Worm (Caenorhabditis elegans): Measurements from ENCODE around the gene W03C9.1.
A peak's percentile ranks its signal among the peaks of the same experiment; 100 is the strongest.

The W03C9.1 gene

ce11 chrII:11971009-11971636, 9.2 kb upstream of the W03C9.1 start:
- TF ChIP-seq sox-2 (GFP tag; IDR thresholded peaks at IDR 0.05): no peak
- TF ChIP-seq nfya-1 (tag; optimal IDR thresholded peaks at IDR 0.05): peak; percentile 70

- no peak for TF ChIP-seq Y22D7AL.16 (tag; optimal IDR thresholded peaks at IDR 0.05)
- TF ChIP-seq ref-2 (tag; optimal IDR thresholded peaks at IDR 0.05): no peak
- TF ChIP-seq tbx-7 (tag; optimal IDR thresholded peaks at IDR 0.05): no peak
- no peak for TF ChIP-seq hlh-8 (tag; optimal IDR thresholded peaks at IDR 0.05)
- TF ChIP-seq ceh-34 (tag; optimal IDR thresholded peaks at IDR 0.05): no peak
- no peak for TF ChIP-seq rnt-1 (tag; optimal IDR thresholded peaks at IDR 0.05)
- TF ChIP-seq dmd-4 (tag; optimal IDR thresholded peaks at IDR 0.05; ENCODE audit: borderline replicate concordance): no peak
Observed at ce11 chrII:11969033-11969432, 7.1 kb upstream of the W03C9.1 start.

DNA sequence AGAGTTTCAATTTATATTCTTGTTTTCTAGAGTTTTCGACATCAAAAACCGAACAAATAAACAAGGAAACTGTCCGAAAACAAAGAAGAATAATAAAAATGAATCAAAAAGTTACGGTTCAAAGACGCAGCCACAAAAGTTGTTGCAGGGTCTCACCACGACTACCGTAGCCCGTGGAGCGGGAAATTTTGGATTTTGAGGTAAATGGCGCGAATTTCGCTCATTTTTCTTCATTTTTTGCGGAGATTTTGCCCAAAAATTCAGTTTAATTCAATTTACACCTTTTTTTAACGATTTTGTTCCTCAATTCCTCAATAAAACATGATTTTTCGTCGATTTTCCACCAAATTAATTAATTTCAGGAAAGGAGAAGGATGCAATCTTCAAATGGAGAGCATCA, 6.3 kb upstream of the W03C9.1 start, which contains the start of gene mex-1:
mex-1 (plus strand) TSS at position 363 of the 400 bp plus-strand sequence.
- TF ChIP-seq syd-9 (tag; optimal IDR thresholded peaks at IDR 0.05) (no peak), ceh-34 (tag; optimal IDR thresholded peaks at IDR 0.05) (no peak), npax-4 (tag; optimal IDR thresholded peaks at IDR 0.05) (no peak), zip-5 (tag; optimal IDR thresholded peaks at IDR 0.05) (no peak), ceh-18 (tag; optimal IDR thresholded peaks at IDR 0.05) (no peak), rnt-1 (tag; optimal IDR thresholded peaks at IDR 0.05) (no peak), ama-1 (optimal IDR thresholded peaks at IDR 0.05) (no peak), hlh-15 (tag; optimal IDR thresholded peaks at IDR 0.05) (no peak), ztf-16 (tag; optimal IDR thresholded peaks at IDR 0.05) (no peak), sox-4 (tag; optimal IDR thresholded peaks at IDR 0.05) (no peak), pat-9 (tag; optimal IDR thresholded peaks at IDR 0.05) (no peak), odd-2 (tag; optimal IDR thresholded peaks at IDR 0.05) (no peak), ceh-2 (tag; optimal IDR thresholded peaks at IDR 0.05) (no peak), dmd-4 (tag; optimal IDR thresholded peaks at IDR 0.05; ENCODE audit: borderline replicate concordance) (no peak), pag-3 (tag; optimal IDR thresholded peaks at IDR 0.05; ENCODE audit: borderline replicate concordance) (no peak), T23F11.4 (GFP tag; optimal IDR thresholded peaks at IDR 0.05) (no peak)

ce11 chrII:11967507-11968127, 5.7 kb upstream of the W03C9.1 start, which contains the start of gene W03C9.5:
W03C9.5 (minus strand) TSS chrII:11967544.
- peak; percentile 98 for TF ChIP-seq pqm-1 (tag; optimal IDR thresholded peaks at IDR 0.05)
- peak; percentile 94 for TF ChIP-seq unc-86 (tag; optimal IDR thresholded peaks at IDR 0.05)
- no peak for TF ChIP-seq pha-4 (tag; optimal IDR thresholded peaks at IDR 0.05)
- TF ChIP-seq ceh-30 (tag; optimal IDR thresholded peaks at IDR 0.05): peak; percentile 65
- no peak for TF ChIP-seq K09A11.1 (tag; optimal IDR thresholded peaks at IDR 0.05; ENCODE audit: insufficient read depth)
- TF ChIP-seq K02D7.2 (tag; optimal IDR thresholded peaks at IDR 0.05): peak; percentile 38
- TF ChIP-seq hlh-6 (tag; optimal IDR thresholded peaks at IDR 0.05): peak; percentile 78
- peak; percentile 92 for TF ChIP-seq unc-42 (tag; optimal IDR thresholded peaks at IDR 0.05)
- peak; percentile 86 for TF ChIP-seq madf-2 (tag; optimal IDR thresholded peaks at IDR 0.05)
- TF ChIP-seq nfya-1 (tag; optimal IDR thresholded peaks at IDR 0.05): peak; percentile 80
- no peak for TF ChIP-seq elt-4 (tag; optimal IDR thresholded peaks at IDR 0.05)
- no peak for TF ChIP-seq odd-2 (tag; optimal IDR thresholded peaks at IDR 0.05)
- peak; percentile 98 for TF ChIP-seq ceh-2 (tag; optimal IDR thresholded peaks at IDR 0.05)
- no peak for TF ChIP-seq ceh-22 (tag; optimal IDR thresholded peaks at IDR 0.05)
- peak; percentile 99 for TF ChIP-seq C08G9.2 (tag; optimal IDR thresholded peaks at IDR 0.05)
- TF ChIP-seq fkh-10 (GFP tag; optimal IDR thresholded peaks at IDR 0.05): no peak
- TF ChIP-seq rnt-1 (tag; optimal IDR thresholded peaks at IDR 0.05): peak; percentile 99
- TF ChIP-seq lim-6 (tag; optimal IDR thresholded peaks at IDR 0.05): peak; percentile 99
- TF ChIP-seq nhr-232 (tag; optimal IDR thresholded peaks at IDR 0.05): peak; percentile 27
- peak; percentile 96 for TF ChIP-seq fax-1 (tag; optimal IDR thresholded peaks at IDR 0.05)
- TF ChIP-seq sdc-2 (tag; optimal IDR thresholded peaks at IDR 0.05): peak; percentile 74
- TF ChIP-seq elt-2 (tag; optimal IDR thresholded peaks at IDR 0.05): peak; percentile 95
- peak; percentile 99 for TF ChIP-seq hlh-30 (tag; optimal IDR thresholded peaks at IDR 0.05; ENCODE audit: insufficient read depth)
- TF ChIP-seq lin-11 (tag; optimal IDR thresholded peaks at IDR 0.05): peak; percentile 39
- TF ChIP-seq hlh-13 (GFP tag; optimal IDR thresholded peaks at IDR 0.05): peak; percentile 58
- TF ChIP-seq tbx-2 (tag; optimal IDR thresholded peaks at IDR 0.05): peak; percentile 99
- TF ChIP-seq unc-55 (GFP tag; optimal IDR thresholded peaks at IDR 0.05): peak; percentile 75
- TF ChIP-seq ceh-18 (tag; optimal IDR thresholded peaks at IDR 0.05): peak; percentile 98
- peak; percentile 62 for TF ChIP-seq che-1 (tag; optimal IDR thresholded peaks at IDR 0.05)

Data from whole organism, late embryonic.